Fruit fly (Drosophila melanogaster) whole organism: ENCODE measurements around the gene CG42718.

Experiments used
- CG8478 ChIP-seq: fragments of >200 bp; optimal IDR thresholded peaks from 2 replicates; lab custom pipeline; 2018; ENCODE audit warnings: inconsistent platforms
- Dll ChIP-seq: fragments of >200 bp; optimal IDR thresholded peaks from 2 replicates; lab custom pipeline; 2017
- EcR ChIP-seq, 2 experiments: fragments of >200 bp; optimal IDR thresholded peaks; 2 replicates each; lab custom pipeline; 2017; ENCODE audit warnings: missing biosample characterization in 2 of 2, missing genetic modification characterization in 2 of 2, missing genetic modification reagents in 2 of 2
- pan ChIP-seq: fragments of >200 bp; optimal IDR thresholded peaks from 2 replicates; lab custom pipeline; 2017
- psq ChIP-seq: fragments of >200 bp; optimal IDR thresholded peaks from 2 replicates; lab custom pipeline; 2017
- usp ChIP-seq: fragments of >200 bp; optimal IDR thresholded peaks from 2 replicates; lab custom pipeline; 2017; ENCODE audit warnings: missing biosample characterization, missing genetic modification characterization, mixed read lengths

The CG42718 gene

DNA sequence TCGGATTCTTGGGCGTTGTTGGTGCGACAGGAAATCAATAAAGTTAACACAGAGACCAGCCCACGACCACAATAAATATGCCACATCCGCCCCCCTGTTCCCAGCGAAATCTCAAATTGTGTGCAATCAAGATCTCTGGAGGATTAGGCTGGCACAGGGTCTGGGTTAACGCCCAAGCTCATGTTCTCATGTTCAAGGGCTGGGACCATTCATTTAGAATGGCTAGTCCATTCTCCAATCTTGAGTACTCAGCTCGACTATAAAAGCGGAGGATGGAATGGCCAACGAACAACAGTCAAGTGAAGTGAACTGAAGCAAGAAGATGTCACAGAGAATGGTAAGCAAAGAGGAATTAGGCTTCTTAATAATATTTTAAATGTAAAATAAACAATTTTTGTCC is 11.9 kb upstream of the CG42718 start, which contains the start of gene CG13056:
CG13056 (plus strand) TSS at position 301 of the 400 bp plus-strand sequence.
- TF ChIP-seq pan (lab: Kevin White, UChicago) (no peak), Dll (lab: Kevin White, UChicago) (no peak), EcR (GFP tag; optimal IDR thresholded peaks at IDR 0.05; lab: Kevin White, UChicago) (no peak), psq (lab: Kevin White, UChicago) (no peak), CG8478 (no peak), usp (GFP tag; lab: Kevin White, UChicago) (no peak)

DNA sequence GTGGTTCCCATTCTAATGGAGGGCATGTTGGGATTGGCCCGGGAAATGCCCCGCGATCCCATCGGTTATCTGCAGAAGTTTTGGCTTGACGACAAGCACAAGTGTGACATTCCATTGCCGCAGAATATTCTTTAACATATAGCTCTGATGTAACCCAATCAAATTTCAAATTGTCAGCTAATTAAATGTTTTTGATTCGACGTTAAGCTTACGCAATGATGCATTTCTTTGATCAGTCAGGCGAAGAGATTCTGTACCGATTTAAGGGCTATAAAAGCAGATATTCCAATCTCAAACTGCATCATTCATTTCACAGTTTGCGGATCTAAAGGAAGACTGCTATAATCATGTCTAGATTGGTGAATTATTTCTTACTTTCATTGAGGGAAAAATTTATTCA is 10.6 kb upstream of the CG42718 start, which contains the start of gene retinin:
retinin (plus strand) TSS at position 301 of the 400 bp plus-strand sequence.
- no peak for TF ChIP-seq psq (lab: Kevin White, UChicago)
- TF ChIP-seq CG8478 = no peak
- TF ChIP-seq EcR (GFP tag; optimal IDR thresholded peaks at IDR 0.05; lab: Kevin White, UChicago) = no peak
- TF ChIP-seq Dll (lab: Kevin White, UChicago) = no peak
- TF ChIP-seq usp (GFP tag; lab: Kevin White, UChicago) = no peak
- TF ChIP-seq pan (lab: Kevin White, UChicago) = no peak

DNA sequence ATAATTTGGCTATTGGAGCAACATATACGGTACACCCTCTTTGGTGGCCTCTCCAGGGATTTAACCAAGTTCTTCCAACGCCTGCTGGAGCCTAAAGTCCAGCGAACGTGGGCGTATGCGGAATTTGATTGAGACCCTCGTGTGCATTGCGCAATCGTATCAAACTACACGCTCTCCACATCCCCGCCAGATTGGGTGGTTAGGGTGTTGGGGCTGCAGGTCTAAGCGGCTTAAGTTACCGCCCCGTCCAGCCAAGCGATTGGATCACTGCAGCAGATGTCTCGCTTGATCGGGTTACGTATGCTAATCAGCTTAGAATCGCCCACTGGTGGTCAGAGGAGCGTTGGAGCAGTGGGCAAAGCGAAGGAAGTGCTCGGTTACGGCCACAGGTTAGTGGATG is 9.7 kb upstream of the CG42718 start, which contains the start of gene CG33060:
CG33060 (plus strand) TSS at position 301 of the 400 bp plus-strand sequence.
- TF ChIP-seq Dll (lab: Kevin White, UChicago) (no peak), CG8478 (no peak), psq (lab: Kevin White, UChicago) (no peak), EcR (GFP tag; optimal IDR thresholded peaks at IDR 0.05; lab: Kevin White, UChicago) (no peak), pan (lab: Kevin White, UChicago) (no peak), usp (GFP tag; lab: Kevin White, UChicago) (no peak)

DNA sequence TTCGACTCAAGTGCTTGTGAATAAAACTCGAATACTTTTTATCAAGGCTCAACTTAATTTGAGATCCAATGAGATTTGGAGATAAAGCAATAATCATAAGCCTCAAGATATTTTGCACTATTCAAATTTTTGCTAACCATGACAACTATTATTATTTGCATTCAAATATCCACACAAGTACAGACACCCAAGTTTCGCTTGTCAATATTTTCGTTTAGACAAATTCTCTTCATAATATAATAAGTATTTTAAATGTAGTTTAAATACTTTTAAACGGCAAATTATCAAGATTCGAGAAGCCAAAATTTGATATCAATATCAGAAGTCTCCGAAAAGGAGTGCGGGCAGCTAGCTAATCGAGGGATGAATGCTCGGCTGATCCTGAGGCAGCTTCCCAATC is 8.4 kb upstream of the CG42718 start, which contains the start of gene CG33061:
CG33061 (plus strand) TSS at position 301 of the 400 bp plus-strand sequence.
- TF ChIP-seq Dll (lab: Kevin White, UChicago) (no peak), pan (lab: Kevin White, UChicago) (no peak), usp (GFP tag; lab: Kevin White, UChicago) (no peak), EcR (GFP tag; optimal IDR thresholded peaks at IDR 0.05; lab: Kevin White, UChicago) (no peak), CG8478 (no peak), psq (lab: Kevin White, UChicago) (no peak)

DNA sequence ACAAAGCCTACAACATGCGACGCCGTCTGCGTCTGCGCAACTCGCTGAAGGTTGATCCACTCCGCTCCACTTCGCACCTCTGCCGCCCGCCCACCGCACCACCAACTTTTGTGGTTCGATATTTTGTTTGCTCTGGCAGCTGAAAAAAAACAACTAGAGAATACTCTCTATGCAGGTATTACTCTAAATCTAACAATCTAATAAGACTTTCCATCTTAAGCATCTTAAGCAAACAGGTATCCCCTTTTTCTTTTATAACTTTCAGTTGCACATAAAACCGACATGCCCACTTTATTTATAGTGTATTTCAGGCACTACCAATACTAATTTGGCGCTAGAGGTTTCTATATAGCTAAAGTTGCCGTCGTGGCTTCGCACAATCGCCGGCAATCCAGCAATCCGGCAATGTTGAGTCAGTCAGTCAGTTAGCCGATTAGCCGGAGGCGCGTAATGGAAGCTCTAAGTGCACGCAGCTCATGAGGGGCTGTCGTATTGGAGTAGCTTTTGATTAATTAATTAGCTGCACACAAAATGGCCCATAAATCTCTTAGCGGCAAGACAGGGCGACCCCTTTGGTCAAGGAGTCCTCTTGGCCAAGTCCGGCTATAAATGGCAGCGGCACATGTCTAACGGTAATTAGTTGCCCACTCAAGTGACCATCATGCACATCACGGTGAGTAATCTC is 7.3 kb upstream of the CG42718 start, which contains the start of gene CG13058:
CG13058 (plus strand) TSS at position 635 of the 685 bp plus-strand sequence.
- TF ChIP-seq psq (lab: Kevin White, UChicago) = no peak
- no peak for TF ChIP-seq usp (GFP tag; lab: Kevin White, UChicago)
- TF ChIP-seq CG8478 = no peak
- no peak for TF ChIP-seq EcR (GFP tag; optimal IDR thresholded peaks at IDR 0.05; lab: Kevin White, UChicago)
- TF ChIP-seq Dll (lab: Kevin White, UChicago) = no peak
- TF ChIP-seq pan (lab: Kevin White, UChicago) = no peak

DNA sequence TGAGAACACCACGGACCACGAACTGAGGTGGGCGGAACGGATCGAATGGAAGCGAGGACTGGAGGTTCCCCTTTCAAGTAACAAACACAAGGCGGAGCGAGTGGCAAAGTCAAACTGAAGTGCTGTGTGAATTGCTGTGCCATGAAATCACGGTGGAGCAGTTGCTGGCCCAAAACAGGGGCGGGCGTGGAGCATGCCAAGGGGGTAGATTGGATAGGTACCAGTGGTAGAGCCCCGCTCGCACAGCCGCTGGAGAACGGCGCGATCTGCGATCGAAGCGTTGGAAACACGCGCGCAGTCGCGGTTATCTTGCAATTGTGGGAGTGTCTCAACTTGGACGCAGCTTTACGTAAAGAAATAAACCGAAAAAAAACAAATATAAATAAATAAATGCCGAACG is 6.7 kb upstream of the CG42718 start, which contains the start of gene CG13038:
CG13038 (minus strand) TSS at position 118 of the 400 bp plus-strand sequence.
- TF ChIP-seq Dll (lab: Kevin White, UChicago) = no peak
- no peak for TF ChIP-seq psq (lab: Kevin White, UChicago)
- TF ChIP-seq usp (GFP tag; lab: Kevin White, UChicago) = no peak
- no peak for TF ChIP-seq CG8478
- no peak for TF ChIP-seq EcR (GFP tag; optimal IDR thresholded peaks at IDR 0.05; lab: Kevin White, UChicago)
- TF ChIP-seq pan (lab: Kevin White, UChicago) = no peak

DNA sequence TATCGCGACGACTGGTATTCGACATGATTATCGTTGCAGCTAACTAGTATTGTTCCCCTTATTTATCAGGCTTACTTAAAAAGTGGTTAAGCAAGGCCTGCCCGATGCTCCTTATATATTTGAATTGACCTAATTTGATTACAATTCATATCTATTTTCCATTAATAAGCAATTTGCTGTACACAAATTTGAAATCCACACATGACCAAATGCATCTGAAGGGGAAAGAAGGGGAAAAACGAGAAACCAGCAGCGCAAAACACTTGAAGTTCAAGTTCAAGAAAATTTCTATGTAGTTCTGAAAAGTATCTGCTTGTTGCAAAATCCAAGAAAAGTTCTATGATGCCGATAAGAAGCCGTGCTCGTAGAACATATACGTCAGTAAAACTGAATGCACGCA is 5.6 kb upstream of the CG42718 start, which contains the start of the genes CG13040 and CG13039:
CG13040 (minus strand) TSS at position 101 of the 400 bp plus-strand sequence.
CG13039 (minus strand) TSS at position 106 of the 400 bp plus-strand sequence.
- no peak for TF ChIP-seq pan (lab: Kevin White, UChicago)
- no peak for TF ChIP-seq CG8478
- TF ChIP-seq EcR (GFP tag; optimal IDR thresholded peaks at IDR 0.05; lab: Kevin White, UChicago) = no peak
- TF ChIP-seq Dll (lab: Kevin White, UChicago) = no peak
- no peak for TF ChIP-seq psq (lab: Kevin White, UChicago)
- TF ChIP-seq usp (GFP tag; lab: Kevin White, UChicago) = no peak

DNA sequence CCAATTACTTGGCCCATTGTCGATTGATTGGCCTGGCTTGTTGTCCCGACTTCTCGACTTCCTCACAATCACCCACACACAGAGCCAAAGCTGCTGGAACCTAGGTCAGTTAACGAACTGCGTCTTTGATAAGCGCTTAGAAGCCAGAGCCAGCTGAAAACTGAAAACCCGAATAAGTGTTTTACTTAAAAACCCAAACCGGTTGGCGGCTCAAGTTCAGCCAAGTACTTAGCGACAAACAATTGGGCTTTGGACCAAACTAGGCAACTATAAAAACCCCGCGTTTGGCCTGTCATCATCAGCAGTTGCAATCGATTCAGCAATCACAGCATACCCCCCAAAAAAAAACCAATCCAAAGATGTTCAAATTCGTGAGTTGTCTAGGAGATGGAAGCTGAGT is 2.3 kb upstream of the CG42718 start, which contains the start of gene CG13059:
CG13059 (plus strand) TSS at position 301 of the 400 bp plus-strand sequence.
- TF ChIP-seq CG8478 = no peak
- TF ChIP-seq psq (lab: Kevin White, UChicago) = no peak
- TF ChIP-seq Dll (lab: Kevin White, UChicago) = no peak
- no peak for TF ChIP-seq usp (GFP tag; lab: Kevin White, UChicago)
- TF ChIP-seq pan (lab: Kevin White, UChicago) = no peak
- no peak for TF ChIP-seq EcR (GFP tag; optimal IDR thresholded peaks at IDR 0.05; lab: Kevin White, UChicago)

DNA sequence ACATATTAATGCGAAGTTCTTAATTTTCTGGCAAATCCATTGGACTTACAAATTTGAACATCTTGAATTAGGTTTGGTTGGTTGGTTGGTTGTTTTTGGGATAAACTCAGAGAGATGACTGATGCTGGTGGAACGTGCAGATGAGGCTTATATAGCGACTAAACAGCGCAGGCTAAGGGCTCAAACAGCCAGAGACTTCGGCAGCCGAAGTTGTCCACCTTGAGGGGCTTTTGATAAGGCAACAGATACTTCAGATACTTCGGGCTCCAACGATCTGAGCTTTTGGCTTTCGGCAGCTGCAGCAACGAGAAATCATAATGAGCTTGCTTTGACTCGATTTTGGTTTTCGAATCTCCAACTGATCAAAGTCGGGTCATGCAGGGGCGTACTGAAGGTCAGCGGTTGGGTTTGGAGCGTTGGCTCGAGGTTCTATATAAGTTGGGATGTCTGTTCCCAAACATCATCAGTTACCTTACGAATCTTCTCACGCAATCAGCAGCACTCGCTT is 1.6 kb downstream of the CG42718 start, which contains the start of the genes CG13041 and CG13060:
CG13041 (minus strand) TSS at position 128 of the 508 bp plus-strand sequence.
CG13060 (plus strand) TSS at position 458 of the 508 bp plus-strand sequence.
- TF ChIP-seq EcR (GFP tag; optimal IDR thresholded peaks at IDR 0.05; lab: Kevin White, UChicago) (no peak), CG8478 (no peak), psq (lab: Kevin White, UChicago) (no peak), pan (lab: Kevin White, UChicago) (no peak), usp (GFP tag; lab: Kevin White, UChicago) (no peak), Dll (lab: Kevin White, UChicago) (no peak)

DNA sequence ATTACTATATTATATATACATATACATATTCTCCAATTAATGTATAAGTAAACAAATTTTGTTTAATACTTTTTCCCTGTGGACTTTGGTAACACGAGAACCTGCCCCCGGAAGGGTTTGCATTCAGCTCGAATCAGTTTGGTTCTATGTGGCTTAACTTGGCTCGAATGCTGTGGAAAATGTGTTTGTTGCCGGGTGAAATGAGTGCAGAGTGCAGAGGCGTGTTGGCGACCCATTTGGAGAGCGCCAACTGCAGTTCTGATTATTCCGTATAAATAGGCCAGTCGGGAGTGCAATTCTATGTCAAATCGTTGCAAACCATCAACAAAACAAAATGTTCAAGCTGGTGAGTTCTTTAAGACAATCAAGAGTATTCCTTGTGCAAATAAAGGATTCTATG is 3.3 kb downstream of the CG42718 start, which contains the start of gene Nplp3:
Nplp3 (plus strand) TSS at position 301 of the 400 bp plus-strand sequence.
- no peak for TF ChIP-seq CG8478
- no peak for TF ChIP-seq Dll (lab: Kevin White, UChicago)
- no peak for TF ChIP-seq usp (GFP tag; lab: Kevin White, UChicago)
- TF ChIP-seq EcR (GFP tag; optimal IDR thresholded peaks at IDR 0.05; lab: Kevin White, UChicago) = no peak
- TF ChIP-seq psq (lab: Kevin White, UChicago) = no peak
- no peak for TF ChIP-seq pan (lab: Kevin White, UChicago)

DNA sequence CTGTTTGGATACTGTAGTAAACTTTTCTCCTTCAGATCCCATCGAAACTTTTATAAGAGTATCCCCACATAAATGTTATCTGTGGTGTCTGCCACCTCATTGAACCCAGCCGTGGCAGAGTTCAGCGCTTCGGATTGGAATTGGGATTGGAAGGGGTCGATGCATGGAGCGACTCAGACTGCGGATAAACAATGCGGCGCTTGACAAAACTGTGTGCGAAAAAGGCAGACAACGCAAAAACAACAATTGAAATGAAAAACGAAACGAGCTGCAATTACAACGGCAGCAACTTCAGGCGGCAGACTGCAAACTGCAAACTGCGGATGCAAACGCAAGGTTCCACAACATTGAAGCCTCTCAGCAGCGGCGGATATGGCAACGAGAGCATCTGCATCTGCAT is 7.1 kb downstream of the CG42718 start, which contains the start of gene CG13062:
CG13062 (plus strand) TSS at position 301 of the 400 bp plus-strand sequence.
- TF ChIP-seq CG8478 = no peak
- TF ChIP-seq EcR (GFP tag; optimal IDR thresholded peaks at IDR 0.05; lab: Kevin White, UChicago) = no peak
- no peak for TF ChIP-seq usp (GFP tag; lab: Kevin White, UChicago)
- no peak for TF ChIP-seq psq (lab: Kevin White, UChicago)
- TF ChIP-seq Dll (lab: Kevin White, UChicago) = no peak
- no peak for TF ChIP-seq pan (lab: Kevin White, UChicago)
